Worm (Caenorhabditis elegans) whole organism, L2 larva: Measurements from ENCODE around the gene Y70C5A.4.

Experiments
- ama-1 ChIP-seq: fragments of 150-350 bp; optimal IDR thresholded peaks from 2 replicates; lab custom pipeline; 2018; ENCODE audit warnings: inconsistent platforms
- egl-27 ChIP-seq: sonication (generic microtip); optimal IDR thresholded peaks from 3 replicates; lab custom pipeline; 2017; ENCODE audit warnings: missing biosample characterization, missing genetic modification reagents, missing genetic modification characterization
- gmeb-1 ChIP-seq: fragments of 150-350 bp; optimal IDR thresholded peaks from 2 replicates; lab custom pipeline; 2014; ENCODE audit warnings: missing biosample characterization, missing genetic modification characterization
- lin-39 ChIP-seq: fragments of 150-350 bp; optimal IDR thresholded peaks from 2 replicates; lab custom pipeline; 2014; ENCODE audit warnings: missing biosample characterization, missing genetic modification reagents, missing genetic modification characterization
- mdl-1 ChIP-seq, 2 experiments: fragments of 150-350 bp in 1 of 2; sonication (generic microtip) in 1 of 2; optimal IDR thresholded peaks; 2 replicates each; lab custom pipeline; 2017; ENCODE audit warnings: missing biosample characterization in 2 of 2, missing genetic modification characterization in 2 of 2
- nhr-237 ChIP-seq: fragments of 150-350 bp; optimal IDR thresholded peaks from 2 replicates; lab custom pipeline; 2014; ENCODE audit warnings: missing biosample characterization, missing genetic modification characterization
- ztf-4 ChIP-seq: fragments of 150-350 bp; optimal IDR thresholded peaks from 2 replicates; lab custom pipeline; 2014; ENCODE audit warnings: missing biosample characterization, missing genetic modification characterization

- no peak for TF ChIP-seq ztf-4 (tag; lab: Kevin White, UChicago)
- no peak for TF ChIP-seq ama-1 (lab: Kevin White, UChicago)
- TF ChIP-seq mdl-1 (tag; optimal IDR thresholded peaks at IDR 0.05; lab: Kevin White, UChicago): no peak
- TF ChIP-seq gmeb-1 (tag; lab: Kevin White, UChicago): no peak
- no peak for TF ChIP-seq nhr-237 (tag; lab: Kevin White, UChicago)
- TF ChIP-seq egl-27: no peak
- no peak for TF ChIP-seq lin-39
These were observed 36.5 kb upstream of the Y70C5A.4 start for ce11 chrV:16581061-16581460.
